Worm (Caenorhabditis elegans) whole organism, L2 larva: Measurements from ENCODE around the gene crm-1.

Experiments used
- Y55F3AM.14 ChIP-seq: fragments of 200-800 bp; sonication (Bioruptor generic); optimal IDR thresholded peaks from 2 replicates; lab custom pipeline; 2018; ENCODE audit warnings: mild to moderate bottlenecking, missing genetic modification characterization, missing compliant biosample characterization
- ZK546.5 ChIP-seq: sonication (generic microtip); optimal IDR thresholded peaks from 2 replicates; lab custom pipeline; 2017; ENCODE audit warnings: missing biosample characterization, missing genetic modification characterization
- aly-2 ChIP-seq: fragments of 150-350 bp; optimal IDR thresholded peaks from 2 replicates; lab custom pipeline; 2014; ENCODE audit warnings: missing biosample characterization, missing genetic modification characterization
- blmp-1 ChIP-seq: sonication (generic microtip); optimal IDR thresholded peaks from 2 replicates; lab custom pipeline; 2017; ENCODE audit warnings: missing genetic modification characterization, mild to moderate bottlenecking, missing compliant biosample characterization, antibody characterized with exemption, moderate library complexity; ENCODE audit not compliant: insufficient read depth
- elt-3 ChIP-seq: sonication (generic microtip); optimal IDR thresholded peaks from 2 replicates; lab custom pipeline; 2017; ENCODE audit warnings: missing biosample characterization, missing genetic modification characterization
- lin-13 ChIP-seq: fragments of 150-350 bp; optimal IDR thresholded peaks from 2 replicates; lab custom pipeline; 2014; ENCODE audit warnings: missing biosample characterization, missing genetic modification reagents, missing genetic modification characterization
- lin-39 ChIP-seq: fragments of 150-350 bp; optimal IDR thresholded peaks from 2 replicates; lab custom pipeline; 2014; ENCODE audit warnings: missing biosample characterization, missing genetic modification reagents, missing genetic modification characterization
- nhr-11 ChIP-seq: fragments of 150-350 bp; optimal IDR thresholded peaks from 2 replicates; lab custom pipeline; 2014; ENCODE audit warnings: missing biosample characterization, missing genetic modification characterization
- nhr-23 ChIP-seq: fragments of 150-350 bp; optimal IDR thresholded peaks from 2 replicates; lab custom pipeline; 2014; ENCODE audit warnings: missing biosample characterization, missing genetic modification reagents, missing genetic modification characterization
- nhr-237 ChIP-seq: fragments of 150-350 bp; optimal IDR thresholded peaks from 2 replicates; lab custom pipeline; 2014; ENCODE audit warnings: missing biosample characterization, missing genetic modification characterization
- snpc-4 ChIP-seq: fragments of 150-350 bp; optimal IDR thresholded peaks from 2 replicates; lab custom pipeline; 2014; ENCODE audit warnings: missing biosample characterization, missing genetic modification characterization
- unc-62 ChIP-seq: fragments of 150-350 bp; optimal IDR thresholded peaks from 2 replicates; lab custom pipeline; 2014; ENCODE audit warnings: missing biosample characterization, missing genetic modification reagents, missing genetic modification characterization
- zag-1 ChIP-seq: fragments of 150-350 bp; optimal IDR thresholded peaks from 2 replicates; lab custom pipeline; 2014; ENCODE audit warnings: missing biosample characterization, missing genetic modification characterization
- ztf-11 ChIP-seq: sonication (generic microtip); optimal IDR thresholded peaks from 2 replicates; lab custom pipeline; 2017; ENCODE audit warnings: missing biosample characterization, missing genetic modification characterization

DNA sequence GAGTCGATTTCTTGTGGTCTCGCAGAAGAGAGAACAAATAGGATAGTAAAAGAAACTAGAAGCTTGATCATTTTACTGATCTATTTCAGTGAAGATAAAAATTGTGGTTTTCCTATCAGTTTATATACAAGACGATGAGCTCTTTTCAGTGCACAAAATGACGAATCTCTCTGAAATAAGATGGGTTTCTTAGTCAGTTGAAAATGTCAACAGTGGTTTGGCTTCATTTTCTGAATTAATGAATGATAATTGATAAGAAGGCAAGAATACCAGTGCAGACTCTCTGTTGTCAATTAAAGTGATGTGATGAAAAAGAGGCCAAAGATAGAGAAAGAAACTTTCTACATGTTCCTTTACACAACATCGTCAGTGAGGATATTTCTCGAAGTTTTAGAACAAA is 50.5 kb downstream of the crm-1 start, which contains the start of gene lys-2:
- TF ChIP-seq ztf-11 (tag; lab: Kevin White, UChicago), result no peak
- no peak for TF ChIP-seq lin-39 (tag; lab: Kevin White, UChicago)
- no peak for TF ChIP-seq snpc-4 (tag; lab: Kevin White, UChicago)
- no peak for TF ChIP-seq aly-2 (tag; lab: Kevin White, UChicago)
- TF ChIP-seq nhr-23 (tag; lab: Kevin White, UChicago), result no peak
- no peak for TF ChIP-seq nhr-11 (tag; lab: Kevin White, UChicago)
- TF ChIP-seq nhr-237 (tag; lab: Kevin White, UChicago), result no peak
- TF ChIP-seq blmp-1, result no peak
- no peak for TF ChIP-seq elt-3 (tag; lab: Kevin White, UChicago)
- TF ChIP-seq lin-13 (GFP tag; lab: Kevin White, UChicago), result no peak
- TF ChIP-seq ZK546.5 (tag; lab: Kevin White, UChicago), result no peak
- TF ChIP-seq unc-62 (GFP tag; lab: Kevin White, UChicago), result no peak
- no peak for TF ChIP-seq zag-1
- no peak for TF ChIP-seq Y55F3AM.14 (GFP tag; lab: Kevin White, UChicago)
